Worm (Caenorhabditis elegans): Measurements from ENCODE around the gene snfc-5.

Gene snfc-5

DNA sequence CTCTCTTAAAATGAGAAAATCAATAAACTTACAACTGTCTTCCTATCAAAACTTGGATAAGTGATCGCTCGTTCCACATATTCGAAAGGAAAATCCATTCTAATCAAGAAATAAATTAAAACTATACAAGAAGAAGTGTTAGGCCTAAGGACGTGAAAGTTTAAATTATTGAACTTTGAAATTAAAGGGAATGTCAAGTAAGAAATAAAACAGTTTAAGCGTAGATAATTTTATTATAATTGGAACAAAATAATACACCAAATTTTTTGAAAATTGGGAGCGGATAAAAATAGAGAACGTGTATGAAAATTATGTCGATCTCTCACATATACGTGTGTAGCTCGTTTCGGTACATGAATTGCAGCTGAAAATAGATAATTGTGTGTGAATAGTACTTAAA is 24.8 kb downstream of the snfc-5 start, which contains the start of gene C28A5.6:
C28A5.6 (minus strand) TSS at position 101 of the 400 bp plus-strand sequence.
- TF ChIP-seq M03D4.4 (tag; optimal IDR thresholded peaks at IDR 0.05) (no peak), ceh-39 (tag; optimal IDR thresholded peaks at IDR 0.05) (no peak), pha-4 (tag; optimal IDR thresholded peaks at IDR 0.05) (no peak), drap-1 (GFP tag; optimal IDR thresholded peaks at IDR 0.05) (no peak), unc-62 (GFP tag; optimal IDR thresholded peaks at IDR 0.05) (no peak), bed-3 (GFP tag; optimal IDR thresholded peaks at IDR 0.05) (no peak), mls-2 (tag; optimal IDR thresholded peaks at IDR 0.05) (no peak), lin-13 (tag; optimal IDR thresholded peaks at IDR 0.05) (no peak)

ce11 chrIII:4434294-4434781 is 29.8 kb downstream of the snfc-5 start, which contains the start of gene C28A5.1:
TSS of gene C28A5.1 (minus strand) at chrIII:4434344.
- no peak for TF ChIP-seq mep-1 (tag; optimal IDR thresholded peaks at IDR 0.05)

DNA sequence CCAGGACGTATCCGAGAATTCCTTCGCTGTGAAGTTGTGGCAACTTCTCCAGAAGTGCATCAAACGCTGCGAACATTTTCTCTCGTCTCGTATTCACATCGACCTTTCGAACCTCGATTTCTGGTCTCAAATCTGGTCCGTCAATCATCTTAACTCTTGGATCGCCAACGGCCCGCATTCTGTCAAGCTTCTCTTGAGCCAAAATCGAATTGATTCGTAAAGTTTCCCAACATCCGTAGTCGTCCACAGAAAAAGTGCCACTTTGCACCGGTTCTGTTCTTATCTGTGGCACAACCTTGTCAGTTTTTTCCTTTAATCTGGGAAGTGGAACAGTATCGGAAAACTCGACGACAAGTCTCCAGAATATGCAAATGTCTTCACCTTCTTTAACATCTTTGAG is 30.7 kb downstream of the snfc-5 start:
- TF ChIP-seq M03D4.4 (tag; optimal IDR thresholded peaks at IDR 0.05), result no peak
- no peak for TF ChIP-seq mls-2 (tag; optimal IDR thresholded peaks at IDR 0.05)
- TF ChIP-seq ceh-83 (GFP tag; optimal IDR thresholded peaks at IDR 0.05), result no peak
- no peak for TF ChIP-seq lsy-2 (tag; optimal IDR thresholded peaks at IDR 0.05)
- TF ChIP-seq tbx-8 (GFP tag; optimal IDR thresholded peaks at IDR 0.05), result no peak
- no peak for TF ChIP-seq blmp-1 (tag; optimal IDR thresholded peaks at IDR 0.05)
- no peak for TF ChIP-seq pha-4 (tag; optimal IDR thresholded peaks at IDR 0.05)
- TF ChIP-seq unc-39 (tag; optimal IDR thresholded peaks at IDR 0.05), result no peak
- no peak for TF ChIP-seq zip-8 (tag; optimal IDR thresholded peaks at IDR 0.05)
- TF ChIP-seq cnd-1 (tag; optimal IDR thresholded peaks at IDR 0.05), result no peak
- no peak for TF ChIP-seq unc-62 (GFP tag; optimal IDR thresholded peaks at IDR 0.05)
- TF ChIP-seq lin-32 (GFP tag; optimal IDR thresholded peaks at IDR 0.05), result no peak
- no peak for TF ChIP-seq elt-3 (tag; optimal IDR thresholded peaks at IDR 0.05)
- TF ChIP-seq nhr-2 (tag; optimal IDR thresholded peaks at IDR 0.05), result no peak

- TF ChIP-seq mab-5 (tag; optimal IDR thresholded peaks at IDR 0.05) (no peak), elt-3 (tag; optimal IDR thresholded peaks at IDR 0.05) (no peak), nhr-76 (tag; optimal IDR thresholded peaks at IDR 0.05) (no peak), ztf-11 (tag; optimal IDR thresholded peaks at IDR 0.05) (no peak), unc-62 (GFP tag; optimal IDR thresholded peaks at IDR 0.05) (no peak), tbx-8 (GFP tag; optimal IDR thresholded peaks at IDR 0.05) (no peak), zip-8 (tag; optimal IDR thresholded peaks at IDR 0.05) (no peak), lsy-2 (tag; optimal IDR thresholded peaks at IDR 0.05) (no peak), sem-2 (GFP tag; optimal IDR thresholded peaks at IDR 0.05) (no peak), unc-39 (tag; optimal IDR thresholded peaks at IDR 0.05) (no peak), blmp-1 (tag; optimal IDR thresholded peaks at IDR 0.05) (no peak), ham-2 (GFP tag; optimal IDR thresholded peaks at IDR 0.05) (no peak), nhr-12 (tag; optimal IDR thresholded peaks at IDR 0.05) (no peak), ceh-39 (tag; optimal IDR thresholded peaks at IDR 0.05) (no peak), sptf-1 (tag; optimal IDR thresholded peaks at IDR 0.05) (no peak), nhr-28 (tag; optimal IDR thresholded peaks at IDR 0.05) (no peak), drap-1 (GFP tag; optimal IDR thresholded peaks at IDR 0.05) (no peak), nhr-2 (tag; optimal IDR thresholded peaks at IDR 0.05) (no peak), elt-1 (tag; optimal IDR thresholded peaks at IDR 0.05; ENCODE audit: borderline replicate concordance, insufficient read depth) (no peak)
Measured at ce11 chrIII:4439493-4439983, 35.0 kb downstream of the snfc-5 start, which contains the start of gene C28A5.2. TSS of gene C28A5.2 (minus strand) at chrIII:4439543.

DNA sequence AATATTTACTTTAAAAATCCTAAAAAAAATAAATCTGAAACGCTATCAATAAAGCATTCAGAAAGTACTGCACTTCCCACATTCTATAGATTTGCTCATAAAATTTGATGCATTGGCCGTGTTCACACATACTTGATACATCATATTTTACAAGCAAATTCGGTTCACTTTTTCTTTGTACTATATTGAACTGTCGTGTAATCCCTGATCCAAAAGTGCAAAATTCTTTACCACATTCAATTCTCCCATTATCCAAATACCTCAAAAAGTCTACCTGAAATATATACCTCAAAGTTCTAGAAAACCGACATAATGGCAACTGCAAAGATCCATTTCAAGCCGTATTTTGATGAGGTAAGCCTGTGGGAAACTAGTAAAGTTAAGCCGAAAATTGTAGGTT is 37.2 kb downstream of the snfc-5 start, which contains the start of gene nex-3:
nex-3 (plus strand) TSS at position 301 of the 400 bp plus-strand sequence.
- no peak for TF ChIP-seq unc-39 (tag; optimal IDR thresholded peaks at IDR 0.05)
- TF ChIP-seq lsy-2 (tag; optimal IDR thresholded peaks at IDR 0.05), result no peak
- TF ChIP-seq blmp-1 (tag; optimal IDR thresholded peaks at IDR 0.05), result no peak
- no peak for TF ChIP-seq M03D4.4 (tag; optimal IDR thresholded peaks at IDR 0.05)
- no peak for TF ChIP-seq ceh-83 (GFP tag; optimal IDR thresholded peaks at IDR 0.05)
- no peak for TF ChIP-seq bed-3 (GFP tag; optimal IDR thresholded peaks at IDR 0.05)
- no peak for TF ChIP-seq nhr-2 (tag; optimal IDR thresholded peaks at IDR 0.05)
- TF ChIP-seq mab-5 (tag; optimal IDR thresholded peaks at IDR 0.05), result no peak
- TF ChIP-seq nhr-28 (tag; optimal IDR thresholded peaks at IDR 0.05), result no peak
- TF ChIP-seq elt-1 (tag; optimal IDR thresholded peaks at IDR 0.05; ENCODE audit: borderline replicate concordance, insufficient read depth), result no peak
- no peak for TF ChIP-seq elt-3 (tag; optimal IDR thresholded peaks at IDR 0.05)
- TF ChIP-seq nhr-237 (tag; optimal IDR thresholded peaks at IDR 0.05), result no peak
- TF ChIP-seq cnd-1 (tag; optimal IDR thresholded peaks at IDR 0.05), result no peak
- TF ChIP-seq mls-2 (tag; optimal IDR thresholded peaks at IDR 0.05), result no peak
- TF ChIP-seq unc-120 (tag; optimal IDR thresholded peaks at IDR 0.05; ENCODE audit: poor library complexity, severe bottlenecking), result no peak
- no peak for TF ChIP-seq unc-62 (GFP tag; optimal IDR thresholded peaks at IDR 0.05)
- TF ChIP-seq ztf-11 (tag; optimal IDR thresholded peaks at IDR 0.05), result no peak
- TF ChIP-seq sptf-1 (tag; optimal IDR thresholded peaks at IDR 0.05), result no peak
- TF ChIP-seq sem-2 (GFP tag; optimal IDR thresholded peaks at IDR 0.05), result no peak

Data from whole organism, mixed stage, embryonic.